Worm (Caenorhabditis elegans) whole organism, L1 larva: ENCODE results near the gene C14C11.2.

ENCODE experiments used
- C16A3.4 ChIP-seq: fragments of 150-350 bp; optimal IDR thresholded peaks from 2 replicates; lab custom pipeline; 2014; ENCODE audit warnings: missing biosample characterization, missing genetic modification characterization
- C34B4.2 ChIP-seq: sonication (generic microtip); optimal IDR thresholded peaks from 2 replicates; lab custom pipeline; 2017; ENCODE audit warnings: mild to moderate bottlenecking, missing genetic modification characterization, missing compliant biosample characterization
- Y116A8C.19 ChIP-seq: sonication (generic microtip); optimal IDR thresholded peaks from 2 replicates; lab custom pipeline; 2016; ENCODE audit warnings: missing compliant biosample characterization, missing genetic modification characterization, borderline replicate concordance
- alr-1 ChIP-seq: fragments of 200-800 bp; sonication (Bioruptor generic); optimal IDR thresholded peaks from 2 replicates; lab custom pipeline; 2018; ENCODE audit warnings: borderline replicate concordance, mild to moderate bottlenecking, missing genetic modification characterization, missing compliant biosample characterization
- blmp-1 ChIP-seq: fragments of 150-350 bp; optimal IDR thresholded peaks from 2 replicates; lab custom pipeline; 2014; ENCODE audit warnings: missing biosample characterization, missing genetic modification characterization
- ceh-63 ChIP-seq: fragments of 200-800 bp; sonication (Bioruptor generic); optimal IDR thresholded peaks from 2 replicates; lab custom pipeline; 2018; ENCODE audit warnings: mild to moderate bottlenecking, missing genetic modification characterization, missing compliant biosample characterization
- ceh-90 ChIP-seq: sonication (generic microtip); optimal IDR thresholded peaks from 2 replicates; lab custom pipeline; 2016; ENCODE audit warnings: missing genetic modification characterization, missing compliant biosample characterization
- ces-1 ChIP-seq: fragments of 150-350 bp; optimal IDR thresholded peaks from 2 replicates; lab custom pipeline; 2014; ENCODE audit warnings: missing biosample characterization, missing genetic modification reagents, missing genetic modification characterization
- dsc-1 ChIP-seq: sonication (generic microtip); optimal IDR thresholded peaks from 2 replicates; lab custom pipeline; 2016; ENCODE audit warnings: mild to moderate bottlenecking, missing genetic modification characterization, missing compliant biosample characterization
- efl-1 ChIP-seq, 4 experiments: fragments of 150-350 bp; optimal IDR thresholded peaks in 3 of 4; peaks in 1 of 4; 1 replicate in 1 of 4; 2 replicates in 3 of 4; lab custom pipeline; 2014; ENCODE audit warnings: missing biosample characterization in 2 of 4, missing genetic modification characterization in 2 of 4, missing genetic modification reagents in 2 of 4
- elt-3 ChIP-seq, 6 experiments: fragments of 150-350 bp in 1 of 6; sonication (generic microtip); optimal IDR thresholded peaks; 2 replicates each; lab custom pipeline; 2017 to 2018; ENCODE audit warnings: missing biosample characterization in 6 of 6, missing genetic modification characterization in 6 of 6, inconsistent platforms in 1 of 6
- fkh-10 ChIP-seq: sonication (generic microtip); optimal IDR thresholded peaks from 2 replicates; lab custom pipeline; 2017; ENCODE audit warnings: missing biosample characterization, missing genetic modification reagents, missing genetic modification characterization
- fkh-4 ChIP-seq: sonication (generic microtip); optimal IDR thresholded peaks from 2 replicates; lab custom pipeline; 2016; ENCODE audit warnings: missing compliant biosample characterization, missing genetic modification characterization, borderline replicate concordance
- grh-1 ChIP-seq: fragments of 200-800 bp; sonication (Bioruptor generic); IDR thresholded peaks from 2 replicates; pipeline ENCODE4 v1.3.6; 2022; ENCODE audit warnings: missing genetic modification reagents, missing genetic modification characterization, missing compliant biosample characterization
- hlh-4 ChIP-seq: sonication (generic microtip); optimal IDR thresholded peaks from 2 replicates; lab custom pipeline; 2016; ENCODE audit warnings: mild to moderate bottlenecking, missing genetic modification characterization, missing compliant biosample characterization
- hpl-2 ChIP-seq: fragments of 150-350 bp; optimal IDR thresholded peaks from 2 replicates; lab custom pipeline; 2014; ENCODE audit warnings: missing biosample characterization, missing genetic modification reagents, missing genetic modification characterization
- irx-1 ChIP-seq: sonication (generic microtip); optimal IDR thresholded peaks from 2 replicates; lab custom pipeline; 2016; ENCODE audit warnings: missing genetic modification characterization, missing compliant biosample characterization
- lin-13 ChIP-seq: fragments of 150-350 bp; optimal IDR thresholded peaks from 2 replicates; lab custom pipeline; 2014; ENCODE audit warnings: missing biosample characterization, missing genetic modification reagents, missing genetic modification characterization
- lin-14 ChIP-seq: fragments of 200-800 bp; sonication (Bioruptor generic); optimal IDR thresholded peaks from 2 replicates; lab custom pipeline; 2018; ENCODE audit warnings: mild to moderate bottlenecking, missing genetic modification characterization, moderate library complexity, missing compliant biosample characterization
- lin-15B ChIP-seq: fragments of 150-350 bp; sonication (generic microtip); optimal IDR thresholded peaks from 3 replicates; lab custom pipeline; 2014; ENCODE audit warnings: missing biosample characterization, missing genetic modification characterization
- lin-39 ChIP-seq: fragments of 150-350 bp; optimal IDR thresholded peaks from 2 replicates; lab custom pipeline; 2014; ENCODE audit warnings: missing biosample characterization, missing genetic modification reagents, missing genetic modification characterization
- mab-9 ChIP-seq: fragments of 200-800 bp; sonication (Bioruptor generic); IDR thresholded peaks from 2 replicates; pipeline ENCODE4 v1.3.6; 2022; ENCODE audit warnings: missing genetic modification reagents, missing genetic modification characterization, missing compliant biosample characterization
- nhr-11 ChIP-seq: fragments of 150-350 bp; optimal IDR thresholded peaks from 2 replicates; lab custom pipeline; 2014; ENCODE audit warnings: missing biosample characterization, missing genetic modification characterization
- nhr-20 ChIP-seq: sonication (generic microtip); optimal IDR thresholded peaks from 2 replicates; lab custom pipeline; 2016; ENCODE audit warnings: mild to moderate bottlenecking, missing genetic modification characterization, missing compliant biosample characterization
- nhr-47 ChIP-seq: sonication (generic microtip); optimal IDR thresholded peaks from 2 replicates; lab custom pipeline; 2016; ENCODE audit warnings: mild to moderate bottlenecking, missing genetic modification characterization, moderate library complexity, missing compliant biosample characterization
- nhr-71 ChIP-seq: sonication (generic microtip); optimal IDR thresholded peaks from 2 replicates; lab custom pipeline; 2016; ENCODE audit warnings: mild to moderate bottlenecking, missing genetic modification characterization, moderate library complexity, missing compliant biosample characterization
- nhr-85 ChIP-seq: sonication (generic microtip); peaks from one replicate; lab custom pipeline; 2016; ENCODE audit warnings: missing genetic modification characterization, inconsistent platforms, missing compliant biosample characterization
- nhr-90 ChIP-seq: sonication (generic microtip); optimal IDR thresholded peaks from 2 replicates; lab custom pipeline; 2016; ENCODE audit warnings: mild to moderate bottlenecking, missing genetic modification characterization, missing compliant biosample characterization; ENCODE audit not compliant: poor library complexity
- skn-1 ChIP-seq: fragments of 150-350 bp; optimal IDR thresholded peaks from 2 replicates; lab custom pipeline; 2014; ENCODE audit warnings: missing biosample characterization, missing genetic modification characterization
- snpc-4 ChIP-seq: fragments of 150-350 bp; optimal IDR thresholded peaks from 2 replicates; lab custom pipeline; 2014; ENCODE audit warnings: missing biosample characterization, missing genetic modification characterization
- snu-23 ChIP-seq: sonication (generic microtip); optimal IDR thresholded peaks from 2 replicates; lab custom pipeline; 2016; ENCODE audit warnings: missing genetic modification characterization, missing compliant biosample characterization
- sox-4 ChIP-seq: sonication (generic microtip); optimal IDR thresholded peaks from 2 replicates; lab custom pipeline; 2016; ENCODE audit warnings: missing genetic modification characterization, missing compliant biosample characterization
- sup-37 ChIP-seq: fragments of 200-800 bp; sonication (Bioruptor generic); optimal IDR thresholded peaks from 2 replicates; lab custom pipeline; 2018; ENCODE audit warnings: mild to moderate bottlenecking, missing genetic modification characterization, missing compliant biosample characterization
- tbx-2 ChIP-seq: sonication (generic microtip); optimal IDR thresholded peaks from 2 replicates; lab custom pipeline; 2016; ENCODE audit warnings: missing genetic modification characterization, missing compliant biosample characterization
- tlp-1 ChIP-seq: fragments of 150-350 bp; optimal IDR thresholded peaks from 2 replicates; lab custom pipeline; 2014; ENCODE audit warnings: missing biosample characterization, missing genetic modification characterization
- unc-130 ChIP-seq: fragments of 150-350 bp; optimal IDR thresholded peaks from 2 replicates; lab custom pipeline; 2017; ENCODE audit warnings: missing biosample characterization, missing genetic modification characterization, inconsistent platforms
- unc-30 ChIP-seq: sonication (generic microtip); optimal IDR thresholded peaks from 2 replicates; lab custom pipeline; 2017; ENCODE audit warnings: missing biosample characterization, missing genetic modification characterization
- vab-15 ChIP-seq: sonication (generic microtip); optimal IDR thresholded peaks from 2 replicates; lab custom pipeline; 2017; ENCODE audit warnings: missing genotype, mild to moderate bottlenecking, missing genetic modification characterization, missing compliant biosample characterization
- zip-4 ChIP-seq: fragments of 200-800 bp; sonication (Bioruptor generic); optimal IDR thresholded peaks from 2 replicates; lab custom pipeline; 2018; ENCODE audit warnings: mild to moderate bottlenecking, missing genetic modification characterization, moderate library complexity, missing compliant biosample characterization
- ztf-11 ChIP-seq, 2 experiments: sonication (generic microtip); optimal IDR thresholded peaks; 2 replicates each; lab custom pipeline; 2016 to 2017; ENCODE audit warnings: missing genetic modification characterization in 2 of 2, missing biosample characterization in 1 of 2, missing compliant biosample characterization in 1 of 2

Gene C14C11.2

ce11 chrV:5693595-5693994 is 32.6 kb downstream of the C14C11.2 start (continued):
- TF ChIP-seq C34B4.2 (tag; lab: Kevin White, UChicago): no peak
- TF ChIP-seq blmp-1: peak; percentile 88
- TF ChIP-seq tbx-2 (tag; lab: Kevin White, UChicago): peak; percentile 43
- peak; percentile 79 for TF ChIP-seq unc-130
- peak; percentile 15 for TF ChIP-seq nhr-47 (tag; lab: Kevin White, UChicago)
- TF ChIP-seq lin-14 (GFP tag; lab: Kevin White, UChicago): peak; percentile 70
- no peak for TF ChIP-seq C16A3.4 (tag; lab: Kevin White, UChicago)
- TF ChIP-seq ztf-11 (tag; optimal IDR thresholded peaks at IDR 0.05; lab: Kevin White, UChicago): no peak

- TF ChIP-seq nhr-20 (tag; lab: Kevin White, UChicago) (peak; percentile 64), unc-30 (no peak), dsc-1 (tag; lab: Kevin White, UChicago) (no peak), ces-1 (GFP tag; lab: Kevin White, UChicago) (no peak), fkh-4 (no peak), snu-23 (GFP tag; lab: Kevin White, UChicago) (peak; percentile 27), nhr-90 (tag; lab: Kevin White, UChicago) (no peak), lin-14 (GFP tag; lab: Kevin White, UChicago) (peak; percentile 56), efl-1 (optimal IDR thresholded peaks at IDR 0.05; lab: Kevin White, UChicago) (no peak), efl-1 (GFP tag; optimal IDR thresholded peaks at IDR 0.05 in 1 of 2; lab: Kevin White, UChicago) (peak in 1 of 2 experiments; percentile 20), nhr-71 (peak; percentile 24), mab-9 (GFP tag; lab: Robert Waterston, UW) (no peak), grh-1 (no peak), lin-13 (GFP tag; lab: Kevin White, UChicago) (no peak), zip-4 (GFP tag; lab: Kevin White, UChicago) (no peak), snpc-4 (tag; lab: Kevin White, UChicago) (no peak), lin-15B (tag; lab: Kevin White, UChicago) (no peak), elt-3 (tag; optimal IDR thresholded peaks at IDR 0.05; lab: Kevin White, UChicago) (peak in 1 of 6 experiments; percentile 57), irx-1 (tag; lab: Kevin White, UChicago) (no peak), tlp-1 (no peak), nhr-85 (tag; lab: Kevin White, UChicago) (peak; percentile 56), sup-37 (GFP tag; lab: Kevin White, UChicago) (no peak), sox-4 (tag; lab: Kevin White, UChicago) (no peak), Y116A8C.19 (no peak), blmp-1 (peak; percentile 94), tbx-2 (tag; lab: Kevin White, UChicago) (no peak)
These were observed 34.7 kb downstream of the C14C11.2 start for ce11 chrV:5695635-5696034.

DNA sequence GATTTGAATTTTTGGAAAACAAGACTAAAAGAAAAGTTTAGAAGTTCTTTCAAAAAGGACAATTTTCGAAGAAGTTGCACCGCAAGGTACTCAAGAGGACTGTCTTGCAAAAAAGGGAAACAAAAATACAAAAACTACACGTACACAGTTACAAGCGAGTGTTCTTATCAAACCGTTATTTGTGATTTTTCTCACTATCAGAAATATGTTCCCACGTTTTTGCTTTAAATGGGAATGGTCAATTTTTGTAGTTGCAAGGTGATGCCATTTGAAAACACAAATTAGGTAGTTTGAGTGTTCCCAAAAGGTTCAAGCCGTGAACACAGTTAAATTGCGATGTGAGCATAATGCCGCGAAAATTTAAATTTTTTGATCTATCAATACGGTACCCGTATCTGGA is 35.2 kb downstream of the C14C11.2 start:
- TF ChIP-seq hlh-4 (no peak), efl-1 (optimal IDR thresholded peaks at IDR 0.05; lab: Kevin White, UChicago) (no peak), efl-1 (GFP tag; optimal IDR thresholded peaks at IDR 0.05 in 1 of 2; lab: Kevin White, UChicago) (no peak), tlp-1 (no peak), skn-1 (tag; lab: Kevin White, UChicago) (no peak), alr-1 (tag; lab: Kevin White, UChicago) (no peak), hpl-2 (GFP tag; lab: Kevin White, UChicago) (no peak), fkh-10 (no peak), ceh-90 (tag; lab: Kevin White, UChicago) (no peak), dsc-1 (tag; lab: Kevin White, UChicago) (no peak), mab-9 (GFP tag; lab: Robert Waterston, UW) (no peak), vab-15 (tag; lab: Kevin White, UChicago) (no peak), nhr-11 (tag; lab: Kevin White, UChicago) (no peak), nhr-85 (tag; lab: Kevin White, UChicago) (no peak), nhr-47 (tag; lab: Kevin White, UChicago) (no peak), ceh-63 (GFP tag; lab: Kevin White, UChicago) (no peak), lin-39 (tag; lab: Kevin White, UChicago) (no peak)
